Worm (Caenorhabditis elegans) whole organism, late embryonic: ENCODE results near the gene rop-1.
A peak's percentile ranks its signal among the peaks of the same experiment; 100 is the strongest.

ENCODE experiments used
- T23F11.4 ChIP-seq: fragments of 200-800 bp; sonication (Bioruptor generic); optimal IDR thresholded peaks from 2 replicates; lab custom pipeline; 2018; ENCODE audit warnings: mild to moderate bottlenecking, missing genetic modification characterization, missing compliant biosample characterization
- ceh-34 ChIP-seq: sonication (generic microtip); optimal IDR thresholded peaks from 2 replicates; lab custom pipeline; 2016; ENCODE audit warnings: mild to moderate bottlenecking, missing genetic modification characterization, missing compliant biosample characterization
- dmd-4 ChIP-seq: sonication (generic microtip); optimal IDR thresholded peaks from 2 replicates; lab custom pipeline; 2016; ENCODE audit warnings: borderline replicate concordance, missing genetic modification characterization, missing compliant biosample characterization
- ets-4 ChIP-seq: sonication (generic microtip); optimal IDR thresholded peaks from 2 replicates; lab custom pipeline; 2016; ENCODE audit warnings: missing genetic modification characterization, missing compliant biosample characterization
- hlh-6 ChIP-seq: sonication (generic microtip); optimal IDR thresholded peaks from 2 replicates; lab custom pipeline; 2016; ENCODE audit warnings: missing genotype, missing genetic modification characterization, missing compliant biosample characterization
- nfya-1 ChIP-seq: sonication (generic microtip); optimal IDR thresholded peaks from 2 replicates; lab custom pipeline; 2017; ENCODE audit warnings: missing genetic modification characterization, mild to moderate bottlenecking, missing compliant biosample characterization, antibody characterized with exemption, moderate library complexity
- nhr-11 ChIP-seq: fragments of 150-350 bp; optimal IDR thresholded peaks from 2 replicates; lab custom pipeline; 2014; ENCODE audit warnings: missing biosample characterization, missing genetic modification characterization
- npax-4 ChIP-seq: sonication (generic microtip); optimal IDR thresholded peaks from 2 replicates; lab custom pipeline; 2016; ENCODE audit warnings: missing genetic modification characterization, missing compliant biosample characterization
- pha-4 ChIP-seq: fragments of 150-350 bp; optimal IDR thresholded peaks from 2 replicates; lab custom pipeline; 2018; ENCODE audit warnings: missing biosample characterization, missing genetic modification reagents, missing genetic modification characterization
- ref-2 ChIP-seq: sonication (generic microtip); optimal IDR thresholded peaks from 2 replicates; lab custom pipeline; 2016; ENCODE audit warnings: missing genetic modification characterization, missing compliant biosample characterization
- syd-9 ChIP-seq: sonication (generic microtip); optimal IDR thresholded peaks from 2 replicates; lab custom pipeline; 2016; ENCODE audit warnings: mild to moderate bottlenecking, missing genetic modification characterization, moderate library complexity, missing compliant biosample characterization
- tbx-2 ChIP-seq: sonication (generic microtip); optimal IDR thresholded peaks from 2 replicates; lab custom pipeline; 2016; ENCODE audit warnings: missing genetic modification characterization, missing compliant biosample characterization
- unc-42 ChIP-seq: sonication (generic microtip); optimal IDR thresholded peaks from 2 replicates; lab custom pipeline; 2016; ENCODE audit warnings: missing genotype, missing genetic modification characterization, missing compliant biosample characterization

ce11 chrV:10275619-10276018 is 20.8 kb upstream of the rop-1 start, which contains the start of gene Y22F5A.11:
- TF ChIP-seq tbx-2 (tag; lab: Kevin White, UChicago): no peak
- TF ChIP-seq ceh-34 (tag; lab: Kevin White, UChicago): no peak
- no peak for TF ChIP-seq ets-4
- TF ChIP-seq nfya-1 (tag; lab: Kevin White, UChicago): no peak
- no peak for TF ChIP-seq nhr-11
- TF ChIP-seq pha-4 (tag; lab: Kevin White, UChicago): no peak
- no peak for TF ChIP-seq syd-9
- no peak for TF ChIP-seq npax-4 (tag; lab: Kevin White, UChicago)
- TF ChIP-seq dmd-4: no peak
- no peak for TF ChIP-seq ref-2 (tag; lab: Kevin White, UChicago)
- TF ChIP-seq unc-42 (tag; lab: Kevin White, UChicago): peak; percentile 0
- no peak for TF ChIP-seq hlh-6 (tag; lab: Kevin White, UChicago)
- TF ChIP-seq T23F11.4 (GFP tag; lab: Kevin White, UChicago): no peak
